Fruit fly (Drosophila melanogaster) S2 (cell line): ENCODE data around the gene CG3168.

Experiments
- CG8478 ChIP-seq: fragments of >200 bp; optimal IDR thresholded peaks from 2 replicates; lab custom pipeline; 2018
- CTCF ChIP-seq, 2 experiments: fragments of >200 bp; optimal IDR thresholded peaks; 2 replicates each; lab custom pipeline; 2018

- TF ChIP-seq CTCF (optimal IDR thresholded peaks at IDR 0.05; lab: Kevin White, UChicago) (no peak), CG8478 (lab: Kevin White, UChicago) (no peak)
Measured at dm6 chrX:6739936-6740668, at the start of gene CG3168.
